Fruit fly (Drosophila melanogaster) S2 (cell line): ENCODE results near the gene CG4991.

ENCODE experiments used
- CG8478 ChIP-seq: fragments of >200 bp; optimal IDR thresholded peaks from 2 replicates; lab custom pipeline; 2018
- CTCF ChIP-seq, 2 experiments: fragments of >200 bp; optimal IDR thresholded peaks; 2 replicates each; lab custom pipeline; 2018

DNA sequence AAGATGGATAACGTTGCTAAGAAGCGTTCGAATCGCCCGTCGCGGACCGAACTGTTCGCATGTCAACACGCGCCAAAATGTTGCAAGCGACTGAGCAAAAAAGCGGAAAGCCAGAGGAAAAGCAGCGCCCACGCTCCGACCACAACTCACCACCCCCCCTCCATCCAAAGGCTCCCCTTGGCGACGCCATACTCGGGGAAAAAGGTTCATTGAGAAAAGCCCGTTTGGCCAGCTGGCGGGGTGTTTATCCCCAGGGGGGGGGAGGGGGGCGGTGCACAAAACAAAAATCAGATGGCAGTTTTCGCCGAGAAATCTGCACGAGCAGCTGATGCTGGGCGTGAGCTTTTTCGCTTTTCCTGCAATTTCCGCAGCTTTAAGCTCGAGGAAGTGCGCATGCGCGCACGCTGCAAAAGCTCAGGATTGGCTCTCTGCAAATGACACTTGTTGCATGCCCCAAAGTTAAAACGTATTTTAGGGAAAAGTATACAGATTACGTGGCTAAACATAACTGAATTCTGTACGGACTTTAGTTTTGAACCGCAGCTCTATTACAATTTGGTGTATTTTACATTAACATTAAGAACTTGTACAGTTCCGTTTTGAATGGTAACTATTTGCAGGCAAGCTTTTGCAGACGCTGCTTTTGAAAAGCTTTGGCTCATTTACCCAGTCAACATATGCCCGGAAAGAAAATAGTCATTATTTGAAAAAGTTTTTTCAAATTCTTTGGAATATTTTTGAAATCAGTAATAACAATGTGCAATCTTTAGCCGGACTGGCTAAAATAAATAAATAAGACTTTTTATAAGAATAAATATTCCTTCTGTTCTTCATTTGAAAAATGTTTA lies 43.7 kb upstream of the CG4991 start:
- TF ChIP-seq CTCF (optimal IDR thresholded peaks at IDR 0.05; lab: Kevin White, UChicago) (no peak), CG8478 (lab: Kevin White, UChicago) (no peak)
